Fruit fly (Drosophila melanogaster): ENCODE data around the gene CG14805.

CG14805 gene

dm6 chrX:1877107-1877736, at the start of gene CG14805, which contains the start of gene CG14817:
CG14805 (plus strand) TSS chrX:1877317.
CG14817 (minus strand) TSS chrX:1877270.
- TF ChIP-seq Dll (optimal IDR thresholded peaks at IDR 0.05) = no peak
- no peak for TF ChIP-seq usp (GFP tag; optimal IDR thresholded peaks at IDR 0.05)
- TF ChIP-seq EcR (GFP tag; optimal IDR thresholded peaks at IDR 0.05) = no peak
- no peak for TF ChIP-seq CG8478 (optimal IDR thresholded peaks at IDR 0.05)
- TF ChIP-seq pan (optimal IDR thresholded peaks at IDR 0.05) = no peak
- no peak for TF ChIP-seq psq (optimal IDR thresholded peaks at IDR 0.05)

dm6 chrX:1828097-1828496, 49.0 kb upstream of the CG14805 start:
- TF ChIP-seq EcR (GFP tag; optimal IDR thresholded peaks at IDR 0.05) = peak; percentile 39
- no peak for TF ChIP-seq Dll (optimal IDR thresholded peaks at IDR 0.05)
- no peak for TF ChIP-seq CG8478 (optimal IDR thresholded peaks at IDR 0.05)
- no peak for TF ChIP-seq usp (GFP tag; optimal IDR thresholded peaks at IDR 0.05)
- no peak for TF ChIP-seq pan (optimal IDR thresholded peaks at IDR 0.05)
- TF ChIP-seq psq (optimal IDR thresholded peaks at IDR 0.05) = no peak

- TF ChIP-seq usp (GFP tag; optimal IDR thresholded peaks at IDR 0.05) (no peak), EcR (GFP tag; optimal IDR thresholded peaks at IDR 0.05) (peak in 1 of 2 experiments; percentile 12)
These were observed 46.5 kb upstream of the CG14805 start for dm6 chrX:1830396-1831218.

dm6 chrX:1831219-1831555, 45.9 kb upstream of the CG14805 start:
- TF ChIP-seq CG8478 (optimal IDR thresholded peaks at IDR 0.05) = no peak
- peak in 1 of 2 experiments; percentile 38 for TF ChIP-seq EcR (GFP tag; optimal IDR thresholded peaks at IDR 0.05)

- TF ChIP-seq CG8478 (optimal IDR thresholded peaks at IDR 0.05) (no peak), Dll (optimal IDR thresholded peaks at IDR 0.05) (no peak), usp (GFP tag; optimal IDR thresholded peaks at IDR 0.05) (no peak), EcR (GFP tag; optimal IDR thresholded peaks at IDR 0.05) (no peak), psq (optimal IDR thresholded peaks at IDR 0.05) (no peak), pan (optimal IDR thresholded peaks at IDR 0.05) (no peak)
These were observed 44.4 kb upstream of the CG14805 start for dm6 chrX:1832699-1833098.

- TF ChIP-seq CG8478 (optimal IDR thresholded peaks at IDR 0.05) (no peak), Dll (optimal IDR thresholded peaks at IDR 0.05) (no peak), pan (optimal IDR thresholded peaks at IDR 0.05) (no peak), psq (optimal IDR thresholded peaks at IDR 0.05) (no peak), usp (GFP tag; optimal IDR thresholded peaks at IDR 0.05) (no peak), EcR (GFP tag; optimal IDR thresholded peaks at IDR 0.05) (no peak)
These were observed 42.3 kb upstream of the CG14805 start for dm6 chrX:1834702-1835376.

dm6 chrX:1840520-1840919, 36.6 kb upstream of the CG14805 start:
- TF ChIP-seq EcR (GFP tag; optimal IDR thresholded peaks at IDR 0.05) = no peak
- no peak for TF ChIP-seq CG8478 (optimal IDR thresholded peaks at IDR 0.05)
- no peak for TF ChIP-seq Dll (optimal IDR thresholded peaks at IDR 0.05)
- no peak for TF ChIP-seq psq (optimal IDR thresholded peaks at IDR 0.05)
- TF ChIP-seq usp (GFP tag; optimal IDR thresholded peaks at IDR 0.05) = no peak
- no peak for TF ChIP-seq pan (optimal IDR thresholded peaks at IDR 0.05)

- no peak for TF ChIP-seq EcR (GFP tag; optimal IDR thresholded peaks at IDR 0.05)
- TF ChIP-seq usp (GFP tag; optimal IDR thresholded peaks at IDR 0.05) = no peak
- TF ChIP-seq psq (optimal IDR thresholded peaks at IDR 0.05) = no peak
- no peak for TF ChIP-seq pan (optimal IDR thresholded peaks at IDR 0.05)
- no peak for TF ChIP-seq Dll (optimal IDR thresholded peaks at IDR 0.05)
- no peak for TF ChIP-seq CG8478 (optimal IDR thresholded peaks at IDR 0.05)
These were observed 34.2 kb upstream of the CG14805 start for dm6 chrX:1842875-1843274.

- no peak for TF ChIP-seq usp (GFP tag; optimal IDR thresholded peaks at IDR 0.05)
- no peak for TF ChIP-seq psq (optimal IDR thresholded peaks at IDR 0.05)
- no peak for TF ChIP-seq pan (optimal IDR thresholded peaks at IDR 0.05)
- TF ChIP-seq Dll (optimal IDR thresholded peaks at IDR 0.05) = no peak
- TF ChIP-seq CG8478 (optimal IDR thresholded peaks at IDR 0.05) = no peak
- no peak for TF ChIP-seq EcR (GFP tag; optimal IDR thresholded peaks at IDR 0.05)
These were observed 31.6 kb upstream of the CG14805 start for dm6 chrX:1845413-1845951.

dm6 chrX:1846386-1846785, 30.7 kb upstream of the CG14805 start:
- TF ChIP-seq pan (optimal IDR thresholded peaks at IDR 0.05) = no peak

- TF ChIP-seq Dll (optimal IDR thresholded peaks at IDR 0.05) (no peak), psq (optimal IDR thresholded peaks at IDR 0.05) (no peak), CG8478 (optimal IDR thresholded peaks at IDR 0.05) (no peak), pan (optimal IDR thresholded peaks at IDR 0.05) (no peak), usp (GFP tag; optimal IDR thresholded peaks at IDR 0.05) (no peak), EcR (GFP tag; optimal IDR thresholded peaks at IDR 0.05) (no peak)
These were observed 29.4 kb upstream of the CG14805 start for dm6 chrX:1847735-1848134.

- TF ChIP-seq EcR (GFP tag; optimal IDR thresholded peaks at IDR 0.05) (no peak), pan (optimal IDR thresholded peaks at IDR 0.05) (no peak), psq (optimal IDR thresholded peaks at IDR 0.05) (no peak)
These were observed 28.4 kb upstream of the CG14805 start for dm6 chrX:1848624-1849198.

Measured in whole organism.